Fruit fly (Drosophila melanogaster): Measurements from ENCODE around the gene Jhbp2.

DNA sequence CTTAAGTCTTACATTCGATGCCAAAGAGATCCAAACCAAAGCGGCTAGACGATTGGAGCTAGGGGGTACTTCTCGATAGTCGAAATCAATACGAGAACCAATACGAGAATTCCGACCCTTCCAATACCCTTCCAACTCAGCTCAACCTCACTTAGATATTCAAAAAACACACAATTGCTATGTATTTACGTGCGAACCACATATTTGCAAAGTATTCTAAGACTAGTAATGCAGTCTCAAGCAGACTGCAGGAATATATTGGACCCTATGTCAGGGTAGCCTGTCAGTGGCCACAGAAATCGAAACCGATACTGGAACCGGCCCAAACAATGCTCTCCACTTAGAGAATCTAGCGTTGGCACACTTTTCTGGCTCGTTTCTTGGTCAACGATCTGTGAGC is 3.3 kb downstream of the Jhbp2 start:
- TF ChIP-seq ttk (optimal IDR thresholded peaks at IDR 0.05) (no peak), Sin3A (optimal IDR thresholded peaks at IDR 0.05) (no peak), psq (optimal IDR thresholded peaks at IDR 0.05) (no peak), insv (optimal IDR thresholded peaks at IDR 0.05) (no peak)
